Fruit fly (Drosophila melanogaster) whole organism: ENCODE data around the gene sip1.

ENCODE experiments used
- CG8478 ChIP-seq: fragments of >200 bp; optimal IDR thresholded peaks from 2 replicates; lab custom pipeline; 2018; ENCODE audit warnings: inconsistent platforms
- EcR ChIP-seq, 2 experiments: fragments of >200 bp; optimal IDR thresholded peaks; 2 replicates each; lab custom pipeline; 2017; ENCODE audit warnings: missing biosample characterization in 2 of 2, missing genetic modification characterization in 2 of 2, missing genetic modification reagents in 2 of 2
- usp ChIP-seq: fragments of >200 bp; optimal IDR thresholded peaks from 2 replicates; lab custom pipeline; 2017; ENCODE audit warnings: missing biosample characterization, missing genetic modification characterization, mixed read lengths

dm6 chr2L:5751448-5751847 lies 30.6 kb downstream of the sip1 start:
- TF ChIP-seq EcR (GFP tag; optimal IDR thresholded peaks at IDR 0.05; lab: Kevin White, UChicago) (no peak), CG8478 (lab: Kevin White, UChicago) (no peak), usp (no peak)
